Worm (Caenorhabditis elegans) whole organism, early embryonic: ENCODE results near the gene saps-1.

Experiments
- ama-1 ChIP-seq: fragments of 150-350 bp; optimal IDR thresholded peaks from 2 replicates; lab custom pipeline; 2014
- ets-7 ChIP-seq: sonication (generic microtip); optimal IDR thresholded peaks from 2 replicates; lab custom pipeline; 2016; ENCODE audit warnings: missing genotype, missing genetic modification characterization, missing compliant biosample characterization
- flt-1 ChIP-seq: fragments of 200-800 bp; sonication (Bioruptor generic); IDR thresholded peaks from 2 replicates; pipeline ENCODE4 v1.3.6; 2022; ENCODE audit warnings: missing genetic modification characterization, missing compliant biosample characterization
- pes-1 ChIP-seq: fragments of 200-800 bp; sonication (Bioruptor generic); IDR thresholded peaks from 2 replicates; pipeline ENCODE4 v1.3.6; 2022; ENCODE audit warnings: missing genetic modification reagents, missing genetic modification characterization, missing compliant biosample characterization
- tbx-37 ChIP-seq: fragments of 200-800 bp; sonication (Bioruptor generic); conservative IDR thresholded peaks from 2 replicates; pipeline ENCODE4 v1.3.6; 2022; ENCODE audit warnings: missing genetic modification reagents, missing genetic modification characterization, missing compliant biosample characterization

DNA sequence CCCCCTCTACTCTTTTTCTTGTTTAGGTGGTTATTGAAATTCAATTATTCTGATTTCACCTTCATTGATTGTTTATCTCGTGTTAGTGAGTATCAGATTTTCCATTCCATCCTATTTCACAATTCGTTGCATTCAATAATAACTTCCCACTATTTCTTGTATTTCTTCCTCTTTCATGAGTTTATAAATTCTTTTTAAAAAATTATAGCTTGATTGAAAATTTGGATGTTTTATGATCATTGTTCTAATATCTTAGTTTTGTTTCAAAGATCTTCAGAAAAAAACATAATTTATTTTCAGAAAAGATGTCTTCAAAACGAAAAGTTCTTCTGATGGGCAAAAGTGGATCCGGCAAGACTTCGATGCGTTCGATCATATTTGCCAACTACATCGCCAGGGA is 3.6 kb downstream of the saps-1 start, which contains the start of gene raga-1:
- TF ChIP-seq tbx-37 (GFP tag; lab: Robert Waterston, UW): no peak
- TF ChIP-seq flt-1: no peak
- no peak for TF ChIP-seq ama-1 (lab: Kevin White, UChicago)
- TF ChIP-seq ets-7 (tag; lab: Kevin White, UChicago): no peak
- no peak for TF ChIP-seq pes-1 (GFP tag; lab: Robert Waterston, UW)
